In the genomic region with DNA sequence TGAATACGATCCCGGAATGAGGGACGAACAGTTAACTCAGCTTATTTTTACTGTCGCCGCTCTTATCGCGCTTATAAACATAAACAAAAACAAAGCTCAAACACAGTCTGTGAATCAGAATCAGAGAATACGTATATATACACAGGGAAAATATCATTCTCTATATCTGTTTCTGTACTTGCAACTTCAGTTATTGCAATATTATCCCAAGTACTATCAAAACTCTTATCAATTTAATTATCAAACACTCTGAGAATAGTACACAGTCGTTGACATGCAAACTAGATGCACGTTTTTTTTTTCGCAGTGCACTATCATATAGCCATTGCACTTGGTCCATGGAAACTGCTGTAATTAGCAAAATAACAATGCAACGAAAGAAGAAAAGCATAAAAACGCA, we compare ENCODE assay signal across 3 fruit fly cellular contexts.
TF ChIP-seq lines count a peak whose summit lies in the region.

No protein-coding gene starts in this region.

TF ChIP-seq in whole organism, embryonic, 481 proteins besides CTCF, POLR2A, EP300 and RAD21 (continued from another document and continues in another):
- TF ChIP-seq Dbx (GFP tag; IDR thresholded peaks at IDR 0.05; lab: Robert Waterston, UW), result no peak
- no peak for TF ChIP-seq CG6813 (GFP tag; optimal IDR thresholded peaks at IDR 0.05; lab: Kevin White, UChicago)
- TF ChIP-seq tgo (GFP tag; IDR thresholded peaks at IDR 0.05; lab: Robert Waterston, UW), result no peak
- TF ChIP-seq fru (optimal IDR thresholded peaks at IDR 0.05; lab: Kevin White, UChicago), result no peak
- TF ChIP-seq CG9876 (GFP tag; optimal IDR thresholded peaks at IDR 0.05; lab: Kevin White, UChicago), result no peak
- no peak for TF ChIP-seq CG12744 (GFP tag; optimal IDR thresholded peaks at IDR 0.05; lab: Kevin White, UChicago)
- TF ChIP-seq chif (GFP tag; optimal IDR thresholded peaks at IDR 0.05; lab: Kevin White, UChicago), result no peak
- TF ChIP-seq CG8290 (GFP tag; optimal IDR thresholded peaks at IDR 0.05; lab: Kevin White, UChicago), result no peak
- TF ChIP-seq CG8290 (tag; optimal IDR thresholded peaks at IDR 0.05; lab: Kevin White, UChicago), result no peak
- TF ChIP-seq CG16815 (GFP tag; optimal IDR thresholded peaks at IDR 0.05; lab: Kevin White, UChicago), result no peak
- peak; percentile 0 for TF ChIP-seq CG10979 (tag; optimal IDR thresholded peaks at IDR 0.05; lab: Kevin White, UChicago)
- TF ChIP-seq Med (GFP tag; lab: Kevin White, UChicago), result peak; percentile 65
- TF ChIP-seq CG3847 (GFP tag; IDR thresholded peaks at IDR 0.05; lab: Robert Waterston, UW), result no peak
- TF ChIP-seq CG11560 (tag; IDR thresholded peaks at IDR 0.05; lab: Robert Waterston, UW), result no peak
- TF ChIP-seq Ssrp (tag; optimal IDR thresholded peaks at IDR 0.05; lab: Kevin White, UChicago), result peak; percentile 7
- no peak for TF ChIP-seq grau (tag; optimal IDR thresholded peaks at IDR 0.05; lab: Kevin White, UChicago)
- TF ChIP-seq Atf3 (GFP tag; optimal IDR thresholded peaks at IDR 0.05; lab: Kevin White, UChicago), result no peak
- TF ChIP-seq unc-4 (GFP tag; IDR thresholded peaks at IDR 0.05; lab: Robert Waterston, UW; ENCODE audit: partially characterized antibody), result no peak
- no peak for TF ChIP-seq CG15479 (GFP tag; optimal IDR thresholded peaks at IDR 0.05; lab: Kevin White, UChicago)
- TF ChIP-seq Dfd (GFP tag; optimal IDR thresholded peaks at IDR 0.05; lab: Kevin White, UChicago), result no peak
- TF ChIP-seq phol (tag; optimal IDR thresholded peaks at IDR 0.05; lab: Kevin White, UChicago), result peak; percentile 27
- peak; percentile 33 for TF ChIP-seq lbe (GFP tag; optimal IDR thresholded peaks at IDR 0.05; lab: Kevin White, UChicago)
- TF ChIP-seq CG14441 (GFP tag; IDR thresholded peaks at IDR 0.05; lab: Robert Waterston, UW), result 0 out of 2 replicates have a peak, but pooled peaks have one; percentile 13
- no peak for TF ChIP-seq bigmax (GFP tag; optimal IDR thresholded peaks at IDR 0.05; lab: Kevin White, UChicago)
- peak; percentile 37 for TF ChIP-seq unpg (GFP tag; optimal IDR thresholded peaks at IDR 0.05; lab: Kevin White, UChicago)
- TF ChIP-seq nom (GFP tag; optimal IDR thresholded peaks at IDR 0.05; lab: Kevin White, UChicago), result peak; percentile 67
- TF ChIP-seq PHDP (tag; optimal IDR thresholded peaks at IDR 0.05; lab: Kevin White, UChicago), result peak; percentile 15
- 0 out of 2 replicates have a peak, but pooled peaks have one; percentile 35 for TF ChIP-seq Ptx1 (GFP tag; IDR thresholded peaks at IDR 0.05; lab: Robert Waterston, UW)
- peak; percentile 1 for TF ChIP-seq CG18262 (tag; optimal IDR thresholded peaks at IDR 0.05; lab: Kevin White, UChicago)
- 0 out of 3 replicates have a peak, but pooled peaks have one; percentile 20 for TF ChIP-seq ase (GFP tag; IDR thresholded peaks at IDR 0.05; lab: Robert Waterston, UW)
- TF ChIP-seq Ets65A (GFP tag; lab: Kevin White, UChicago), result no peak
- TF ChIP-seq H2.0 (GFP tag; IDR thresholded peaks at IDR 0.05; lab: Robert Waterston, UW), result 0 out of 2 replicates have a peak, but pooled peaks have one; percentile 4
- TF ChIP-seq bsh (GFP tag; optimal IDR thresholded peaks at IDR 0.05; lab: Kevin White, UChicago), result peak; percentile 13 to 39
- TF ChIP-seq slbo (GFP tag; IDR thresholded peaks at IDR 0.05; lab: Robert Waterston, UW), result peak; percentile 22; the same call in 1 of the 2 replicates
- no peak for TF ChIP-seq NC2α (GFP tag; optimal IDR thresholded peaks at IDR 0.05; lab: Kevin White, UChicago)
- TF ChIP-seq Atf-2 (GFP tag; optimal IDR thresholded peaks at IDR 0.05; lab: Kevin White, UChicago), result no peak
- 0 out of 3 replicates have a peak, but pooled peaks have one; percentile 19 for TF ChIP-seq dysf (GFP tag; IDR thresholded peaks at IDR 0.05; lab: Robert Waterston, UW)
- TF ChIP-seq esg (GFP tag; conservative IDR thresholded peaks at IDR 0.05; lab: Robert Waterston, UW), result no peak
- TF ChIP-seq row (GFP tag; IDR thresholded peaks at IDR 0.05; lab: Robert Waterston, UW), result 0 out of 3 replicates have a peak, but pooled peaks have one; percentile 9
- no peak for TF ChIP-seq CG4282 (GFP tag; optimal IDR thresholded peaks at IDR 0.05; lab: Kevin White, UChicago)
- peak; percentile 4 for TF ChIP-seq sens (GFP tag; lab: Kevin White, UChicago)
- peak; percentile 8 for TF ChIP-seq Xbp1 (GFP tag; optimal IDR thresholded peaks at IDR 0.05; lab: Kevin White, UChicago)
- TF ChIP-seq ab (GFP tag; optimal IDR thresholded peaks at IDR 0.05; lab: Kevin White, UChicago), result no peak

TF ChIP-seq in whole organism, prepupa, 60 proteins besides CTCF, POLR2A, EP300 and RAD21 (continued from another document):
- TF ChIP-seq CG16779 (tag; optimal IDR thresholded peaks at IDR 0.05; lab: Kevin White, UChicago) (peak; percentile 74), CG8632 (GFP tag; optimal IDR thresholded peaks at IDR 0.05; lab: Kevin White, UChicago) (peak; percentile 78), Sox14 (GFP tag; optimal IDR thresholded peaks at IDR 0.05; lab: Kevin White, UChicago) (peak; percentile 81), CG4318 (GFP tag; optimal IDR thresholded peaks at IDR 0.05; lab: Kevin White, UChicago) (peak; percentile 54), pdm3 (GFP tag; optimal IDR thresholded peaks at IDR 0.05; lab: Kevin White, UChicago) (peak; percentile 86), CG6808 (GFP tag; optimal IDR thresholded peaks at IDR 0.05; lab: Kevin White, UChicago) (peak; percentile 74), Eip75B (GFP tag; optimal IDR thresholded peaks at IDR 0.05; lab: Kevin White, UChicago) (peak; percentile 83), CG8319 (GFP tag; optimal IDR thresholded peaks at IDR 0.05; lab: Kevin White, UChicago) (peak; percentile 59), Sox102F (GFP tag; optimal IDR thresholded peaks at IDR 0.05; lab: Kevin White, UChicago) (peak; percentile 79), fd59A (GFP tag; optimal IDR thresholded peaks at IDR 0.05; lab: Kevin White, UChicago) (peak; percentile 56), Hr4 (GFP tag; optimal IDR thresholded peaks at IDR 0.05; lab: Kevin White, UChicago) (peak; percentile 76), svp (GFP tag; lab: Kevin White, UChicago) (peak; percentile 90), fkh (GFP tag; optimal IDR thresholded peaks at IDR 0.05; lab: Kevin White, UChicago) (no peak), Hr38 (GFP tag; optimal IDR thresholded peaks at IDR 0.05; lab: Kevin White, UChicago) (no peak), fd85E (GFP tag; optimal IDR thresholded peaks at IDR 0.05; lab: Kevin White, UChicago) (peak; percentile 41), CG11902 (GFP tag; optimal IDR thresholded peaks at IDR 0.05; lab: Kevin White, UChicago) (peak; percentile 56), vri (GFP tag; optimal IDR thresholded peaks at IDR 0.05; lab: Kevin White, UChicago) (peak; percentile 57), Gug (GFP tag; IDR thresholded peaks at IDR 0.05; lab: Robert Waterston, UW) (peak; percentile 77), CG31627 (GFP tag; optimal IDR thresholded peaks at IDR 0.05; lab: Kevin White, UChicago) (peak; percentile 75), OdsH (GFP tag; optimal IDR thresholded peaks at IDR 0.05; lab: Kevin White, UChicago) (peak; percentile 83), esn (GFP tag; optimal IDR thresholded peaks at IDR 0.05; lab: Kevin White, UChicago) (peak; percentile 83), lz (GFP tag; optimal IDR thresholded peaks at IDR 0.05; lab: Kevin White, UChicago) (peak; percentile 72), ss (GFP tag; optimal IDR thresholded peaks at IDR 0.05; lab: Kevin White, UChicago) (peak in 1 of 2 experiments; percentile 82), Eip78C (GFP tag; lab: Kevin White, UChicago) (peak; percentile 93), spab (GFP tag; optimal IDR thresholded peaks at IDR 0.05; lab: Kevin White, UChicago) (peak; percentile 70), salr (GFP tag; optimal IDR thresholded peaks at IDR 0.05; lab: Kevin White, UChicago) (peak in 1 of 2 experiments; percentile 70), CG6792 (GFP tag; optimal IDR thresholded peaks at IDR 0.05; lab: Kevin White, UChicago) (peak; percentile 75), topi (GFP tag; optimal IDR thresholded peaks at IDR 0.05; lab: Kevin White, UChicago) (peak; percentile 85), Hr39 (GFP tag; optimal IDR thresholded peaks at IDR 0.05; lab: Kevin White, UChicago) (peak; percentile 80), CG32006 (GFP tag; optimal IDR thresholded peaks at IDR 0.05; lab: Kevin White, UChicago) (peak; percentile 85), Eip93F (GFP tag; optimal IDR thresholded peaks at IDR 0.05; lab: Kevin White, UChicago) (peak; percentile 0), Blimp-1 (GFP tag; optimal IDR thresholded peaks at IDR 0.05; lab: Kevin White, UChicago) (peak; percentile 25), CG1621 (tag; optimal IDR thresholded peaks at IDR 0.05; lab: Kevin White, UChicago) (peak; percentile 83), CG8119 (GFP tag; IDR thresholded peaks at IDR 0.05; lab: Robert Waterston, UW) (peak; percentile 74), acj6 (GFP tag; optimal IDR thresholded peaks at IDR 0.05; lab: Kevin White, UChicago) (peak; percentile 82), CG3919 (GFP tag; optimal IDR thresholded peaks at IDR 0.05; lab: Kevin White, UChicago) (peak; percentile 86), dsx (GFP tag; optimal IDR thresholded peaks at IDR 0.05; lab: Kevin White, UChicago; ENCODE audit: poor library complexity, severe bottlenecking) (no peak), CG6276 (GFP tag; optimal IDR thresholded peaks at IDR 0.05; lab: Kevin White, UChicago) (peak; percentile 71), Ets96B (tag; optimal IDR thresholded peaks at IDR 0.05; lab: Kevin White, UChicago) (peak; percentile 78), CG9139 (GFP tag; optimal IDR thresholded peaks at IDR 0.05; lab: Kevin White, UChicago) (no peak), CG15336 (GFP tag; IDR thresholded peaks at IDR 0.05; lab: Robert Waterston, UW) (peak; percentile 62), Sox15 (GFP tag; optimal IDR thresholded peaks at IDR 0.05; lab: Kevin White, UChicago) (peak; percentile 63)

TF ChIP-seq in whole organism, pupa, 21 proteins besides CTCF, POLR2A, EP300 and RAD21 (continued from another document):
- peak; percentile 87 for TF ChIP-seq CG14655 (GFP tag; optimal IDR thresholded peaks at IDR 0.05; lab: Kevin White, UChicago)
- TF ChIP-seq CG15710 (tag; optimal IDR thresholded peaks at IDR 0.05; lab: Kevin White, UChicago), result peak; percentile 86
